Fruit fly (Drosophila melanogaster): ENCODE data around the gene bon.

The bon gene

DNA sequence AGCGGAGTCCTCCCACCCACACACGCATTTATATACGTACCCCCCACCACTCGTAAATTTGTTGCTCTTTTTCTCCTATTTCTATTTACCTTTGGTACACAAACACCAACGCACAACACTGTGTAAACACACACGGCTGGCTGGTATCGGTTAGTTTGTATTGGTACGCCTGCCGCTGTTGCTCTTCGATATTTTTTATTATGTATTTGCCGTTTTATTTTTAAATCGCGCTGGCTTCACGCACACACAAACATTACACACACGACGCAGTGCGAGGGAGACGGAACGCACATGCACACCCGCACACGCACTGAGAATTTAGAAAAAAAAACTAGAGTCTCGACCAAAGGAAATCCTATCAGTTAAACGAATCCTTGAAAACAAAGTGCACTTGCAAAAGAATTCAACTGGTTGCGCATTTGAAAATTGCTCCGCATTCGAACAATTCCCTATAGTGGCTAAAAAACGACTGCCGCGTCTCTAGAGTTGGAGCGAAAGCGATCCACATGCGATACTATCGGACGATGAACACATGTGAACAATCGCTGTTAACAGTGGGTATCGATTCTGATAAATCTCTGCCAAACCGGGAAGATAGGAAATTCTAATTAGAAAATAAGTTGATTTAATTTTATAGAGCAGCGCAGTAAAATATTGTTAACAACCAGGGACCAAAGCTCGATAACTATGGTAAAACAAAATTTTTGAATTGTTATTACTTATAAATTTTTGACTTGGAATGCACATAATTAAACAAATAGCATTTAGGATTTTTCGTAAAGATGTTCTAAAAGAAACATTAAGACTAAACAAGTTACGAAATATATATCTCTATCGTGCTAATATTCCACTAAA lies 42.1 kb upstream of the bon start:
- TF ChIP-seq pan (optimal IDR thresholded peaks at IDR 0.05) = no peak
- no peak for TF ChIP-seq usp (GFP tag; optimal IDR thresholded peaks at IDR 0.05)
- no peak for TF ChIP-seq psq (optimal IDR thresholded peaks at IDR 0.05)
- no peak for TF ChIP-seq EcR (GFP tag; optimal IDR thresholded peaks at IDR 0.05)
- no peak for TF ChIP-seq CG8478 (optimal IDR thresholded peaks at IDR 0.05)
- TF ChIP-seq Dll (optimal IDR thresholded peaks at IDR 0.05) = no peak

- TF ChIP-seq EcR (GFP tag; optimal IDR thresholded peaks at IDR 0.05) (no peak), usp (GFP tag; optimal IDR thresholded peaks at IDR 0.05) (no peak), Dll (optimal IDR thresholded peaks at IDR 0.05) (no peak), psq (optimal IDR thresholded peaks at IDR 0.05) (no peak), CG8478 (optimal IDR thresholded peaks at IDR 0.05) (no peak), pan (optimal IDR thresholded peaks at IDR 0.05) (no peak)
Observed at dm6 chr3R:20551487-20552079, 41.4 kb upstream of the bon start.

DNA sequence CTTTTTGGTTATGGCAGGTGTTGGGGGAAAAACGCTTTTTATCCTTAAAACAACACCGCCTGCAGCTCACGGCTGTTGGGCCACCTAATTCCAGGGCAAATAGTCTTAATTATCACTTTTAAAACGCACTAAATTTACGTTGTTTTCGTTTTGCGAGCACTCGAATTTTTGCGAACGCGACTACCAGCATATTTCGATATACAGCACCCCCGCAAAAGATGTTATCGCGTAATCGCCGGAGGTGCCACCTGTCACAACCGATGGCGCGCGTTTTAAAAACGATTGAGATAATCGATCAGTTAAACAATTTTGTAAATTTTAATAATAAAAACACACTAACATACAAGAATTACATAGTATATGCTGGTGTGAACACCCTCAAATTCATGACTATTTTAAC lies 40.8 kb upstream of the bon start, which contains the start of gene Stat92E:
Stat92E (minus strand) TSS at position 219 of the 400 bp plus-strand sequence.
- no peak for TF ChIP-seq pan (optimal IDR thresholded peaks at IDR 0.05)
- no peak for TF ChIP-seq CG8478 (optimal IDR thresholded peaks at IDR 0.05)
- TF ChIP-seq EcR (GFP tag; optimal IDR thresholded peaks at IDR 0.05) = no peak
- no peak for TF ChIP-seq psq (optimal IDR thresholded peaks at IDR 0.05)
- no peak for TF ChIP-seq Dll (optimal IDR thresholded peaks at IDR 0.05)
- TF ChIP-seq usp (GFP tag; optimal IDR thresholded peaks at IDR 0.05) = no peak

DNA sequence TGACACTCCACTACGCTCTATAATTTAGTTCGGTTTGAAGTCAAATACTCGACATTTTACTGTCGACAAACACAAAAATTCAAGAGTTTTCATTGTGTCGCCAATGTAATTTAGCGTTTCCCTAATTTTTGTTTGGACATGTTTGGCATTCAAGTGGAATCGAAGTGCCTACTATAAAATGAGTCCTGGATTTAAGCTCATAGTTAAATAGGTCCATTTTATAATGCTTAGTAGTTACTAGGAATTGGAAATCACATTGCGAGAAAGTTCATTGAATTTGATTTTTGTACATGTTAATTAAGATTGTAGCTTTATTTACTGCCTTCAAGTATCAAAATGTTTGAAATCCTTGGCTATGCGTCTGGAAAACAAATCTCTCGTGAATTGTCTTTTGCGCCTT lies 38.6 kb upstream of the bon start, which contains the start of gene att-ORFB:
att-ORFB (minus strand) TSS at position 101 of the 400 bp plus-strand sequence.
- TF ChIP-seq psq (optimal IDR thresholded peaks at IDR 0.05) (no peak), usp (GFP tag; optimal IDR thresholded peaks at IDR 0.05) (no peak), pan (optimal IDR thresholded peaks at IDR 0.05) (no peak), EcR (GFP tag; optimal IDR thresholded peaks at IDR 0.05) (no peak), Dll (optimal IDR thresholded peaks at IDR 0.05) (no peak)

DNA sequence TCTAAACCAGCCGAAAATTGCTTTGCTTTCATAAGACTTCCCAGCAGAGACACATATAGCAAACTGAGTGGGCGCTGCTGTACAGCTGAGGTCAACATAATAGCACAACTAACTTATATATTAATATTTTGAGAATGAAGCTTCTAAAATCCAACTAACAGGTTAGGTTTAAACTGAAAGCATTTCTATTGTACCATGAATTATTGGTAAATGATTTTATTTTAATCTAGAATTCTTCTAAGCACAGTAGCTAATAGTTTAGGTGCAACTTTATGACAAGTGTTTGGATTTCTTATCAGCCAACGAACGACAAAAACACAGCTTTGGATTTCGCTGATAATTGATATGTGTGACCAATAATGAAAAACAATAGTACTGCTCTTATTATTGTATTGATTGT lies 37.9 kb upstream of the bon start:
- no peak for TF ChIP-seq pan (optimal IDR thresholded peaks at IDR 0.05)
- TF ChIP-seq Dll (optimal IDR thresholded peaks at IDR 0.05) = no peak
- no peak for TF ChIP-seq CG8478 (optimal IDR thresholded peaks at IDR 0.05)
- no peak for TF ChIP-seq psq (optimal IDR thresholded peaks at IDR 0.05)
- no peak for TF ChIP-seq EcR (GFP tag; optimal IDR thresholded peaks at IDR 0.05)
- no peak for TF ChIP-seq usp (GFP tag; optimal IDR thresholded peaks at IDR 0.05)

DNA sequence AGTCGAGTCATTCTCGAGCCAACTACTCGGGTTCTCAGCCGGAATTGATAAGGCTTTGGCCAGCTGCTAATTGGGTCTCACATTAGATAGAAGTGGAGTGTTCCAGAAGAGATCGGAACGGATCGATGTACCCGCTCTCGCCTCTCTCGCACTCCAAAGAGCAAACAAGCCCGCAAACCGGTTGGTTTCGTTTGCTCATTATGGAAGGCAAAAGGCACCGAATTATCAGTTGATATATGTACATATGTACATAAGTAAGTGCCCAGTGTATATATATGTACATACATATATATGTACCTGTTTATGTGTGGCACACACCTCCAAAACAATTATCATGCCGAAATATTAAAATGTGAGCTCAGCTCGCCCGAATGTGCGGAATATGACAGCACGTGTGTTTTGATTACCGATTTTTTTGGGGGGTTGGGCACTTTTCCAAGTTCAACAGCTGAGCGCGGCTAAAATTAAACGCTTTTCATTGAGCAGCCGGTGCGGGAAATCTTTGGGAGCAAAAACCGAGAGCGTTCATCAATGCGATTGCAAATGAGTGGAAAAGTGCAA lies 37.1 kb upstream of the bon start:
- TF ChIP-seq Dll (optimal IDR thresholded peaks at IDR 0.05) (peak; percentile 47), EcR (GFP tag; optimal IDR thresholded peaks at IDR 0.05) (no peak)

- TF ChIP-seq Dll (optimal IDR thresholded peaks at IDR 0.05) (no peak), EcR (GFP tag; optimal IDR thresholded peaks at IDR 0.05) (no peak), pan (optimal IDR thresholded peaks at IDR 0.05) (no peak), psq (optimal IDR thresholded peaks at IDR 0.05) (no peak), usp (GFP tag; optimal IDR thresholded peaks at IDR 0.05) (no peak), CG8478 (optimal IDR thresholded peaks at IDR 0.05) (no peak)
Observed at dm6 chr3R:20556281-20557113, 36.4 kb upstream of the bon start.

DNA sequence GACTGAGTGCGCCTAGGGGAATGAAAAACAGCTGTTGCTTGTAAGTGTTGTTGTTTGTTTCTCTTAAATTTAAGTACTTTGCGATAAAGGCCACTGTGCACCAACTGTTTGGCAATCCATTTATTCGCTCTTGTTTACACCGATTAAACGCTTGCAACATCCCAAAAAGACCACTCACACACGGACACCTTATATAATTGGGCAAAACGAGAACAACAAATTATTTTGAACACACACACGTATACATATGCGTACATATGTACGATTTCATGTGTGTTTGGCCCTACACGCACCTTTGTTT lies 35.9 kb upstream of the bon start:
- TF ChIP-seq psq (optimal IDR thresholded peaks at IDR 0.05) = no peak
- TF ChIP-seq usp (GFP tag; optimal IDR thresholded peaks at IDR 0.05) = no peak
- no peak for TF ChIP-seq CG8478 (optimal IDR thresholded peaks at IDR 0.05)
- no peak for TF ChIP-seq pan (optimal IDR thresholded peaks at IDR 0.05)
- TF ChIP-seq EcR (GFP tag; optimal IDR thresholded peaks at IDR 0.05) = no peak
- no peak for TF ChIP-seq Dll (optimal IDR thresholded peaks at IDR 0.05)

DNA sequence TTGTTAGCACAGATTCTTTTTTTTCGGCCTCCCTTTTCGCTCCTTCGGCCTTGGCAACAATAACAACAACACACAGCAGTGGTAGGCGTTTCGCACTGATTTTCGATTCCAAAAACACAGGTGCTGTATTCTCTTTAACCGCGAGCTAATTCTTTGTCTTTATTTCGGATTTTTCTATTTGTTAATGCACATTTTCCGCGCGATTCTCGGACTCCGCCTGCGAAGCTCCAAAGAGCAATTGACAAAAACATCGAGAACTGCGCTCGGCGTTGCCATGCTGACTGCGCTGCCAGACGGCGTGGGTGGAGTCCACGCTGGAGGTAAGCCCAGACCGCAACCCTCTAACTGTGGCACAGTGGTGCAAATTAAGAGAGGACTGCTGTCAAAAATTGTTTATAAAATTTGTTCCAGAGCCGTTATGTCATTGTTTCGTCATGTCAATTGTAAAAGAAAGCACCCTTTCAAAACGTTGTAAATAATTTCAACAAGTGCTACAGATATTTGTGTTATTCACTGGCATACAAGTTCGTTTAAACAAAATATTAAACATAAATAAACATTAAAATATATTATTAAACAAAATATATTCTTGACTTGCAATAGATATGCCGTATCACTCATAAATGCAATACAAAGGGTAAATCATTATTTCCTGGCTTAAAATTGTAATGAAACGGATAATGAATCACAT lies 35.4 kb upstream of the bon start, which contains the start of the genes DPCoAC and CG5180:
DPCoAC (minus strand) TSS at position 253 of the 691 bp plus-strand sequence.
CG5180 (plus strand) TSS at position 516 of the 691 bp plus-strand sequence.
- TF ChIP-seq EcR (GFP tag; optimal IDR thresholded peaks at IDR 0.05) = no peak
- no peak for TF ChIP-seq CG8478 (optimal IDR thresholded peaks at IDR 0.05)
- no peak for TF ChIP-seq usp (GFP tag; optimal IDR thresholded peaks at IDR 0.05)
- no peak for TF ChIP-seq psq (optimal IDR thresholded peaks at IDR 0.05)
- TF ChIP-seq pan (optimal IDR thresholded peaks at IDR 0.05) = no peak
- no peak for TF ChIP-seq Dll (optimal IDR thresholded peaks at IDR 0.05)

dm6 chr3R:20558106-20558489 lies 34.8 kb upstream of the bon start:
- no peak for TF ChIP-seq usp (GFP tag; optimal IDR thresholded peaks at IDR 0.05)
- TF ChIP-seq Dll (optimal IDR thresholded peaks at IDR 0.05) = no peak
- no peak for TF ChIP-seq pan (optimal IDR thresholded peaks at IDR 0.05)
- TF ChIP-seq psq (optimal IDR thresholded peaks at IDR 0.05) = no peak
- TF ChIP-seq CG8478 (optimal IDR thresholded peaks at IDR 0.05) = no peak
